Worm (Caenorhabditis elegans) whole organism, L4/young adult: ENCODE results near the gene acs-11.

ENCODE experiments used
- W03F9.2 ChIP-seq: fragments of 150-350 bp; optimal IDR thresholded peaks from 2 replicates; lab custom pipeline; 2014; ENCODE audit warnings: missing biosample characterization, missing genetic modification characterization
- dao-5 ChIP-seq: sonication (generic microtip); optimal IDR thresholded peaks from 2 replicates; lab custom pipeline; 2016; ENCODE audit warnings: missing genotype, missing genetic modification characterization, moderate library complexity, missing compliant biosample characterization
- him-1 ChIP-seq: sonication (generic microtip); optimal IDR thresholded peaks from 2 replicates; lab custom pipeline; 2016; ENCODE audit warnings: missing genotype, missing genetic modification reagents, missing genetic modification characterization, missing compliant biosample characterization

DNA sequence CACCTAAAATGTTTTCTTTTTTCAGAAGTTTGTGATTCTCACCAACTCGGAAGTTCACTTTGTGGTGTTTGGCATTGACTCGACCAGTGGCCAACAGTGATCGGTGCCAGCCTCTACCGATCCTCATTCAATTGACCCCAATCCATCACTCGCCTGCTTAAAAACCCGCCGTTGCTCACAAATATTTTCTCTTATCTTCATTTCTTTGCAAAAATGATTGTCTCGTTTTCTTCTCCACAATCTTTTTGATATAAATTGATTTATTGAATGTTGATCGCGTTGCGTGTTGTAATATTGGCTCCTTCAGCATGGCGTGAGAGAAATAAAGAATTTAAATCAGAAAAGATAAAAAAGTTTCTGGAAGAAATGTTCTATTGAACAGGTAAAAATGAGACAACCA lies 5.4 kb upstream of the acs-11 start:
- no peak for TF ChIP-seq dao-5 (tag; lab: Kevin White, UChicago)
- no peak for TF ChIP-seq him-1 (tag; lab: Kevin White, UChicago)
- no peak for TF ChIP-seq W03F9.2 (tag; lab: Kevin White, UChicago)
